Worm (Caenorhabditis elegans) whole organism, L4 larva: ENCODE measurements around the gene F54H5.14.

Experiments used
- D1046.2 ChIP-seq: fragments of 200-800 bp; sonication (Bioruptor generic); IDR thresholded peaks from 2 replicates; pipeline ENCODE4 v1.3.6; 2022; ENCODE audit warnings: missing genetic modification characterization, missing compliant biosample characterization
- F44E2.7 ChIP-seq: fragments of 200-800 bp; sonication (Bioruptor generic); IDR thresholded peaks from 2 replicates; pipeline ENCODE4 v2.1.2; 2022; ENCODE audit warnings: missing genetic modification characterization, missing compliant biosample characterization
- R02D3.7 ChIP-seq: fragments of 150-350 bp; sonication (generic microtip); optimal IDR thresholded peaks from 3 replicates; lab custom pipeline; 2014; ENCODE audit warnings: missing biosample characterization, missing genetic modification characterization
- T26A8.4 ChIP-seq: fragments of 200-800 bp; sonication (Bioruptor generic); IDR thresholded peaks from 2 replicates; pipeline ENCODE4 v1.3.6; 2022; ENCODE audit warnings: missing genetic modification characterization, missing compliant biosample characterization
- Y105C5A.15 ChIP-seq: fragments of 200-800 bp; sonication (Bioruptor generic); IDR thresholded peaks from 2 replicates; pipeline ENCODE4 v1.3.6; 2022; ENCODE audit warnings: missing genetic modification characterization, missing compliant biosample characterization
- Y48G9A.11 ChIP-seq: fragments of 200-800 bp; sonication (Bioruptor generic); IDR thresholded peaks from 2 replicates; pipeline ENCODE4 v1.3.6; 2022; ENCODE audit warnings: missing genetic modification reagents, missing genetic modification characterization, missing compliant biosample characterization
- aly-2 ChIP-seq: sonication (generic microtip); optimal IDR thresholded peaks from 2 replicates; lab custom pipeline; 2018; ENCODE audit warnings: missing biosample characterization, missing genetic modification characterization
- ama-1 ChIP-seq: fragments of 150-350 bp; optimal IDR thresholded peaks from 2 replicates; lab custom pipeline; 2014; ENCODE audit warnings: inconsistent platforms, mixed read lengths
- ceh-20 ChIP-seq: fragments of 200-800 bp; sonication (Bioruptor generic); IDR thresholded peaks from 2 replicates; pipeline ENCODE4 v1.3.6; 2022; ENCODE audit warnings: missing genetic modification reagents, missing genetic modification characterization, missing compliant biosample characterization
- ceh-28 ChIP-seq: fragments of 150-350 bp; optimal IDR thresholded peaks from 2 replicates; lab custom pipeline; 2014; ENCODE audit warnings: missing biosample characterization, missing genetic modification reagents, missing genetic modification characterization
- ceh-32 ChIP-seq: sonication (generic microtip); optimal IDR thresholded peaks from 2 replicates; lab custom pipeline; 2016; ENCODE audit warnings: mild to moderate bottlenecking, missing genetic modification characterization, missing compliant biosample characterization; ENCODE audit not compliant: poor library complexity
- daf-16 ChIP-seq, 3 experiments: sonication (generic microtip); optimal IDR thresholded peaks; 2 replicates each; lab custom pipeline; 2016 to 2017; ENCODE audit warnings: missing genetic modification characterization in 3 of 3, missing genetic modification reagents in 3 of 3, mild to moderate bottlenecking in 2 of 3, missing compliant biosample characterization in 2 of 3, missing biosample characterization in 1 of 3, moderate library complexity in 1 of 3
- dmd-6 ChIP-seq: fragments of 200-800 bp; sonication (Bioruptor generic); IDR thresholded peaks from 2 replicates; pipeline ENCODE4 v1.3.6; 2022; ENCODE audit warnings: missing genetic modification reagents, missing genetic modification characterization, missing compliant biosample characterization
- dve-1 ChIP-seq: sonication (generic microtip); optimal IDR thresholded peaks from 2 replicates; lab custom pipeline; 2017; ENCODE audit warnings: antibody characterized with exemption, mild to moderate bottlenecking, missing genetic modification characterization, missing compliant biosample characterization; ENCODE audit not compliant: insufficient read depth
- fkh-10 ChIP-seq: fragments of 150-350 bp; optimal IDR thresholded peaks from 2 replicates; lab custom pipeline; 2014; ENCODE audit warnings: missing biosample characterization, missing genetic modification reagents, missing genetic modification characterization
- fos-1 ChIP-seq: fragments of 150-350 bp; optimal IDR thresholded peaks from 2 replicates; lab custom pipeline; 2014; ENCODE audit warnings: missing biosample characterization, missing genetic modification characterization
- gei-8 ChIP-seq: fragments of 200-800 bp; sonication (Bioruptor generic); optimal IDR thresholded peaks from 2 replicates; lab custom pipeline; 2018; ENCODE audit warnings: mild to moderate bottlenecking, missing genetic modification characterization, missing compliant biosample characterization
- hlh-11 ChIP-seq: fragments of 200-800 bp; sonication (Bioruptor generic); optimal IDR thresholded peaks from 2 replicates; lab custom pipeline; 2018; ENCODE audit warnings: mild to moderate bottlenecking, missing genetic modification characterization, missing compliant biosample characterization
- hlh-30 ChIP-seq: sonication (generic microtip); optimal IDR thresholded peaks from 2 replicates; lab custom pipeline; 2017; ENCODE audit warnings: antibody characterized with exemption, mild to moderate bottlenecking, missing genetic modification characterization, missing compliant biosample characterization; ENCODE audit not compliant: insufficient read depth
- hmg-1.1 ChIP-seq: fragments of 200-800 bp; sonication (Bioruptor generic); IDR thresholded peaks from 2 replicates; pipeline ENCODE4 v1.3.6; 2022; ENCODE audit warnings: missing genetic modification reagents, missing genetic modification characterization, missing compliant biosample characterization
- jun-1 ChIP-seq: fragments of 150-350 bp; optimal IDR thresholded peaks from 2 replicates; lab custom pipeline; 2014; ENCODE audit warnings: missing biosample characterization, missing genetic modification reagents, missing genetic modification characterization
- lim-7 ChIP-seq: fragments of 200-800 bp; sonication (Bioruptor generic); IDR thresholded peaks from 2 replicates; pipeline ENCODE4 v1.3.6; 2022; ENCODE audit warnings: missing genetic modification characterization, missing compliant biosample characterization
- lin-1 ChIP-seq: fragments of 200-800 bp; sonication (Bioruptor generic); IDR thresholded peaks from 2 replicates; pipeline ENCODE4 v1.3.6; 2022; ENCODE audit warnings: missing genetic modification reagents, missing genetic modification characterization, missing compliant biosample characterization
- lin-15B ChIP-seq: fragments of 150-350 bp; sonication (generic microtip); optimal IDR thresholded peaks from 3 replicates; lab custom pipeline; 2014; ENCODE audit warnings: missing biosample characterization, missing genetic modification characterization
- lin-29 ChIP-seq: fragments of 200-800 bp; sonication (Bioruptor generic); IDR thresholded peaks from 2 replicates; pipeline ENCODE4 v1.3.6; 2022; ENCODE audit warnings: missing genetic modification reagents, missing genetic modification characterization, missing compliant biosample characterization
- lin-39 ChIP-seq: fragments of 150-350 bp; optimal IDR thresholded peaks from 2 replicates; lab custom pipeline; 2014; ENCODE audit warnings: missing biosample characterization, missing genetic modification reagents, missing genetic modification characterization
- lsy-2 ChIP-seq, 2 experiments: fragments of 150-350 bp in 1 of 2; sonication (generic microtip) in 1 of 2; optimal IDR thresholded peaks; 2 replicates each; lab custom pipeline; 2014 to 2017; ENCODE audit warnings: missing biosample characterization in 2 of 2, missing genetic modification characterization in 2 of 2
- madf-9 ChIP-seq: fragments of 200-800 bp; sonication (Bioruptor generic); conservative IDR thresholded peaks from 2 replicates; pipeline ENCODE4 v1.3.6; 2022; ENCODE audit warnings: missing genetic modification reagents, missing genetic modification characterization, missing compliant biosample characterization
- mdt-29 ChIP-seq: fragments of 200-800 bp; sonication (Bioruptor generic); IDR thresholded peaks from 2 replicates; pipeline ENCODE4 v1.3.6; 2022; ENCODE audit warnings: missing genetic modification reagents, missing genetic modification characterization, missing compliant biosample characterization
- mep-1 ChIP-seq: fragments of 150-350 bp; sonication (generic microtip); optimal IDR thresholded peaks from 3 replicates; lab custom pipeline; 2014; ENCODE audit warnings: missing biosample characterization, missing genetic modification characterization
- mes-2 ChIP-seq: sonication (generic microtip); optimal IDR thresholded peaks from 2 replicates; lab custom pipeline; 2016; ENCODE audit warnings: missing genotype, mild to moderate bottlenecking, missing genetic modification characterization, missing compliant biosample characterization; ENCODE audit not compliant: poor library complexity, severe bottlenecking
- mxl-2 ChIP-seq: fragments of 200-800 bp; sonication (Bioruptor generic); conservative IDR thresholded peaks from 2 replicates; pipeline ENCODE4 v1.3.6; 2022; ENCODE audit warnings: missing genetic modification reagents, missing genetic modification characterization, missing compliant biosample characterization
- nhr-102 ChIP-seq: sonication (generic microtip); optimal IDR thresholded peaks from 2 replicates; lab custom pipeline; 2016; ENCODE audit warnings: mild to moderate bottlenecking, missing genetic modification characterization, moderate library complexity, missing compliant biosample characterization
- nhr-111 ChIP-seq: fragments of 200-800 bp; sonication (Bioruptor generic); optimal IDR thresholded peaks from 2 replicates; lab custom pipeline; 2018; ENCODE audit warnings: mild to moderate bottlenecking, missing genetic modification characterization, missing compliant biosample characterization
- nhr-237 ChIP-seq: sonication (generic microtip); optimal IDR thresholded peaks from 2 replicates; lab custom pipeline; 2017; ENCODE audit warnings: missing biosample characterization, missing genetic modification characterization
- nhr-25 ChIP-seq: sonication (generic microtip); optimal IDR thresholded peaks from 2 replicates; lab custom pipeline; 2017; ENCODE audit warnings: missing genetic modification characterization, mild to moderate bottlenecking, missing compliant biosample characterization, antibody characterized with exemption, moderate library complexity, borderline replicate concordance; ENCODE audit not compliant: insufficient read depth
- nhr-28 ChIP-seq: fragments of 150-350 bp; optimal IDR thresholded peaks from 2 replicates; lab custom pipeline; 2014; ENCODE audit warnings: missing biosample characterization, missing genetic modification characterization
- nhr-41 ChIP-seq: fragments of 200-800 bp; sonication (Bioruptor generic); IDR thresholded peaks from 2 replicates; pipeline ENCODE4 v1.3.6; 2022; ENCODE audit warnings: missing genetic modification reagents, missing genetic modification characterization, missing compliant biosample characterization
- nhr-6 ChIP-seq: fragments of 150-350 bp; optimal IDR thresholded peaks from 2 replicates; lab custom pipeline; 2014; ENCODE audit warnings: missing biosample characterization, missing genetic modification characterization
- php-3 ChIP-seq: fragments of 200-800 bp; sonication (Bioruptor generic); IDR thresholded peaks from 2 replicates; pipeline ENCODE4 v1.3.6; 2022; ENCODE audit warnings: missing genetic modification reagents, missing genetic modification characterization, missing compliant biosample characterization
- rbr-2 ChIP-seq: sonication (generic microtip); optimal IDR thresholded peaks from 2 replicates; lab custom pipeline; 2016; ENCODE audit warnings: missing genotype, missing genetic modification characterization, missing compliant biosample characterization
- skn-1 ChIP-seq: fragments of 150-350 bp; optimal IDR thresholded peaks from 2 replicates; lab custom pipeline; 2014; ENCODE audit warnings: missing biosample characterization, missing genetic modification characterization
- spr-1 ChIP-seq: sonication (generic microtip); optimal IDR thresholded peaks from 2 replicates; lab custom pipeline; 2016; ENCODE audit warnings: mild to moderate bottlenecking, missing genetic modification characterization, missing compliant biosample characterization
- tra-1 ChIP-seq: fragments of 200-800 bp; sonication (Bioruptor generic); IDR thresholded peaks from 2 replicates; pipeline ENCODE4 v1.3.6; 2022; ENCODE audit warnings: missing genetic modification reagents, missing genetic modification characterization, missing compliant biosample characterization
- unc-39 ChIP-seq: sonication (generic microtip); optimal IDR thresholded peaks from 2 replicates; lab custom pipeline; 2017; ENCODE audit warnings: missing biosample characterization, missing genetic modification characterization
- zag-1 ChIP-seq: fragments of 150-350 bp; optimal IDR thresholded peaks from 2 replicates; lab custom pipeline; 2014; ENCODE audit warnings: missing biosample characterization, missing genetic modification characterization
- ztf-11 ChIP-seq: fragments of 150-350 bp; optimal IDR thresholded peaks from 2 replicates; lab custom pipeline; 2014; ENCODE audit warnings: missing biosample characterization, missing genetic modification characterization

F54H5.14 gene

ce11 chrII:6619007-6619406, 6.2 kb downstream of the F54H5.14 start (continued):
- TF ChIP-seq ceh-28 (tag; lab: Kevin White, UChicago), result no peak
- TF ChIP-seq ztf-11, result no peak
- TF ChIP-seq hlh-11 (tag; lab: Kevin White, UChicago), result peak; percentile 19
- TF ChIP-seq mxl-2, result no peak
- no peak for TF ChIP-seq aly-2
- TF ChIP-seq fos-1, result no peak
- TF ChIP-seq hlh-30, result no peak
- no peak for TF ChIP-seq hmg-1.1 (GFP tag; lab: Robert Waterston, UW)
- no peak for TF ChIP-seq lin-29 (GFP tag; lab: Robert Waterston, UW)
- no peak for TF ChIP-seq gei-8 (GFP tag; lab: Kevin White, UChicago)
- TF ChIP-seq tra-1 (GFP tag; lab: Robert Waterston, UW), result 0 out of 2 replicates have a peak, but pooled peaks have one; percentile 38
- TF ChIP-seq dmd-6 (GFP tag; lab: Robert Waterston, UW), result no peak
- TF ChIP-seq ceh-20 (GFP tag; lab: Robert Waterston, UW), result no peak
- TF ChIP-seq Y48G9A.11 (GFP tag; lab: Robert Waterston, UW), result no peak
- no peak for TF ChIP-seq nhr-25 (tag; lab: Kevin White, UChicago)
- no peak for TF ChIP-seq fkh-10 (GFP tag; lab: Kevin White, UChicago)

DNA sequence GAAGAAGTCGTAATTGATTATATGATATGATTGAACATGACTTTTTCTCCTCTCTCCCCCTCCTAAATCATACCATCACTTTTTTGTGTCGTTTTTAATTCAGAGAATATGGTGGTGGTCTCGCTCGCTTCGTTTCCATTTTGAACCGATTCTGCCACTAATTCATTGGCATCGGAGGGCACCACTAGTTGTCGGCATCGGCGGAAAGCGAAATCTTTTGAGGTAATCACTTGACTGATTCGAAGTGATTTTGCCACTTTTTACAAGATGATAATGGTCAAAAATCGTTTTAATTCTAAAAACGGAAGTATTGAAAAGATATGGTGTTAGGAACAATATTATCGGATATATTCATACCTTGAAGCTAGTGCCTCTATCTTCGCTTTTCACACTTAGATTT, 8.4 kb downstream of the F54H5.14 start, which contains the start of gene klf-3:
TSS of gene klf-3 (plus strand) at position 109 of the 400 bp plus-strand sequence.
- TF ChIP-seq gei-8 (GFP tag; lab: Kevin White, UChicago) (no peak), dve-1 (no peak), madf-9 (GFP tag; lab: Robert Waterston, UW) (no peak)
- TF ChIP-seq, all 104 proteins: peak for 0

- no peak for TF ChIP-seq lim-7 (GFP tag; lab: Robert Waterston, UW)
- no peak for TF ChIP-seq nhr-25 (tag; lab: Kevin White, UChicago)
- TF ChIP-seq T26A8.4 (GFP tag; lab: Robert Waterston, UW), result no peak
- TF ChIP-seq ceh-20 (GFP tag; lab: Robert Waterston, UW), result no peak
- no peak for TF ChIP-seq madf-9 (GFP tag; lab: Robert Waterston, UW)
- no peak for TF ChIP-seq aly-2
- TF ChIP-seq mdt-29 (GFP tag; lab: Robert Waterston, UW), result no peak
- TF ChIP-seq R02D3.7 (tag; lab: Kevin White, UChicago), result no peak
- TF ChIP-seq ceh-32 (tag; lab: Kevin White, UChicago), result no peak
- TF ChIP-seq lin-1 (GFP tag; lab: Robert Waterston, UW), result no peak
- TF ChIP-seq lin-39 (tag; lab: Kevin White, UChicago), result no peak
- no peak for TF ChIP-seq D1046.2
- no peak for TF ChIP-seq nhr-41 (GFP tag; lab: Robert Waterston, UW)
- TF ChIP-seq mes-2 (tag; lab: Kevin White, UChicago), result no peak
- TF ChIP-seq unc-39 (tag; lab: Kevin White, UChicago), result no peak
- TF ChIP-seq daf-16 (GFP tag; optimal IDR thresholded peaks at IDR 0.05; lab: Kevin White, UChicago), result no peak
- TF ChIP-seq daf-16 (tag; optimal IDR thresholded peaks at IDR 0.05; lab: Kevin White, UChicago), result peak; percentile 46
- peak; percentile 61 for TF ChIP-seq nhr-28 (tag; lab: Kevin White, UChicago)
- no peak for TF ChIP-seq zag-1
- TF ChIP-seq nhr-102 (tag; lab: Kevin White, UChicago), result peak; percentile 1
- no peak for TF ChIP-seq nhr-6 (tag; lab: Kevin White, UChicago)
- TF ChIP-seq spr-1, result no peak
- TF ChIP-seq mep-1 (tag; lab: Kevin White, UChicago), result no peak
- no peak for TF ChIP-seq lin-15B (tag; lab: Kevin White, UChicago)
- no peak for TF ChIP-seq php-3
- no peak for TF ChIP-seq ama-1
- TF ChIP-seq hmg-1.1 (GFP tag; lab: Robert Waterston, UW), result no peak
- no peak for TF ChIP-seq rbr-2
- TF ChIP-seq lsy-2 (tag; optimal IDR thresholded peaks at IDR 0.05; lab: Kevin White, UChicago), result no peak
- TF ChIP-seq nhr-111 (GFP tag; lab: Kevin White, UChicago), result no peak
- no peak for TF ChIP-seq jun-1 (tag; lab: Kevin White, UChicago)
- peak; percentile 62; the same call in 1 of the 2 replicates for TF ChIP-seq dmd-6 (GFP tag; lab: Robert Waterston, UW)
- TF ChIP-seq fos-1, result no peak
- no peak for TF ChIP-seq nhr-237
- no peak for TF ChIP-seq Y105C5A.15 (GFP tag; lab: Robert Waterston, UW)
- no peak for TF ChIP-seq F44E2.7
- no peak for TF ChIP-seq skn-1
These were observed 9.1 kb downstream of the F54H5.14 start for ce11 chrII:6616135-6616534.
